Fruit fly (Drosophila melanogaster): ENCODE measurements around the gene isoQC.

isoQC gene

DNA sequence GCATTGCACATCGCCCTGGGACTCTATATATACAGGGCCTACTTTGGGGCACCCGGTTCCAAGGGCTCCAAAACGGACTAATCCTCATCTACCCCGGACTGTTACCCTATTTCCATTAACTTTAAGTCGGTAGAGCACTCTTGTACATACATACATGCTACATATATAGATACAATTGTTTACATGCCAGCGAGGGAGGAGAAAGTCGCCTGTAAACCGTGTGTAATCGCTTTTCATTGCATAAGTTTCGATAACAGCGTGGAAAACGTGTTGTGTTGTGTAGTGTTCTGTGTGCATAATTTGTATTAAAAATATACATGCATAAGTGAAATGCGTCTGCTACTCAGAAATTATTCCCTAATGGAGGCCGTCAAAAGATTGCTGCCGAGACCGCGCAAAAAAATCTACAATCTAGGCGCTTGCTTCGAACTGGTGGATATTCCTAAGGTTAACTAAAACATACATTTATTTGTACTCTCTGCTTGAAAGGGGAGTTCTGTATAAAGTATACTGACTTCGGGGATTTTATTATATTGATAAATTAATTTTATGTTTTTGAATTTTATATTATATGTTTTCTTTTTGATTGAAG, at the start of gene isoQC:
TSS of gene isoQC (plus strand) at position 270 of the 592 bp plus-strand sequence.
- no peak for TF ChIP-seq topi (GFP tag; optimal IDR thresholded peaks at IDR 0.05)
- no peak for TF ChIP-seq salr (GFP tag; optimal IDR thresholded peaks at IDR 0.05)
- TF ChIP-seq vri (GFP tag; optimal IDR thresholded peaks at IDR 0.05), result peak; percentile 52

DNA sequence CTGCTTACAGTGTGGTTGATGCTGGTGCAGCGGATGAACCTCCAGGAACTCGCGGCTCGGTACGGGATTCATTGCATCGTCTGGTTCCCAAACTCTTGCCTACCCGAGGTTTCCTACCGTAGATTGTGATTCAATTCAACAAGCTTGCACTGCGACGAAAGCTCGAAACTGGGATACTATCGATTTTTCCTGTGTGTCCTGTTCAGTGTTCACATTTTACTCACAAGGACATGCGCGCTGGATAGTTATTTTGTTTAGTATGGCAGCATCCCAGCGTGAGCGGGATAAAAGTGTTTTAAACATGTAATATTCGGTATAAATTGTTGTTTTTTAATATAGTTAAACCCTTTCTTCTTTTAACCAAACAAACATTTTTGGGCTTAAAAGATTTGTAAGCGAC, 48.4 kb upstream of the isoQC start, which contains the start of gene CG5282:
TSS of gene CG5282 (minus strand) at position 184 of the 400 bp plus-strand sequence.
- TF ChIP-seq CG11902 (GFP tag; optimal IDR thresholded peaks at IDR 0.05) (no peak), CG6808 (GFP tag; optimal IDR thresholded peaks at IDR 0.05) (no peak), CG1621 (tag; optimal IDR thresholded peaks at IDR 0.05) (no peak), Sox102F (GFP tag; optimal IDR thresholded peaks at IDR 0.05) (no peak), CG31627 (GFP tag; optimal IDR thresholded peaks at IDR 0.05) (no peak), CG10631 (GFP tag; optimal IDR thresholded peaks at IDR 0.05) (no peak), dac (GFP tag; optimal IDR thresholded peaks at IDR 0.05) (no peak), Gug (GFP tag; IDR thresholded peaks at IDR 0.05) (no peak), Ets96B (tag; optimal IDR thresholded peaks at IDR 0.05) (no peak), Sox15 (GFP tag; optimal IDR thresholded peaks at IDR 0.05) (no peak), CG10669 (GFP tag; optimal IDR thresholded peaks at IDR 0.05) (no peak), Met (GFP tag; optimal IDR thresholded peaks at IDR 0.05) (no peak), CG6163 (GFP tag; IDR thresholded peaks at IDR 0.05) (no peak)

DNA sequence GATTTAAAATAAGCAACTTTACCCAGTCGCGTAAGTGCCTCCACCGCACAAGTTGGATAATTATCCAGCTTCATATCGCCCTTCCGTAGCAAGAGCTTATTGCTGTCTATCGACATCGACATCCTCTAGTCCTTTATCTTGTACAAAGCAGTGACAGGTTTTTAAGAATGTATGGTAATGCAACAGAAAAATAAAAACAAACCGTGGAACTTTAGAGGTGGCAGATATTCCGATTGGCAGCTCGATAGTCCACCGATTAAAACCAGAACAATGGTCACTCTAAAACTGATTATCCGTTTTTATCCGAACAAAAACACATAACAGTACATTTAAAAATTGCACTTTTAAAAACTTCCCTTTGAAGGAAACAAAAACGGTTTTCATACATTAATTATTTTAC, 46.8 kb upstream of the isoQC start, which contains the start of gene CG5274:
TSS of gene CG5274 (minus strand) at position 218 of the 400 bp plus-strand sequence.
- TF ChIP-seq Lpt (GFP tag; optimal IDR thresholded peaks at IDR 0.05), result no peak
- TF ChIP-seq Hr4 (GFP tag; optimal IDR thresholded peaks at IDR 0.05), result no peak
- TF ChIP-seq CG6276 (GFP tag; optimal IDR thresholded peaks at IDR 0.05), result no peak
- TF ChIP-seq CG9139 (GFP tag; optimal IDR thresholded peaks at IDR 0.05), result no peak
- no peak for TF ChIP-seq CG6163 (GFP tag; IDR thresholded peaks at IDR 0.05)
- TF ChIP-seq CG7368 (GFP tag; optimal IDR thresholded peaks at IDR 0.05), result no peak
- no peak for TF ChIP-seq CG4318 (GFP tag; optimal IDR thresholded peaks at IDR 0.05)
- TF ChIP-seq dsx (GFP tag; optimal IDR thresholded peaks at IDR 0.05; ENCODE audit: poor library complexity, severe bottlenecking), result no peak
- TF ChIP-seq CG11294 (GFP tag; IDR thresholded peaks at IDR 0.05), result no peak
- TF ChIP-seq CG6792 (GFP tag; optimal IDR thresholded peaks at IDR 0.05), result no peak
- no peak for TF ChIP-seq CG15336 (GFP tag; IDR thresholded peaks at IDR 0.05)

dm6 chr3L:20430182-20430581, 44.1 kb upstream of the isoQC start, which contains the start of gene CG5262:
Gene CG5262, minus strand, starts transcription at chr3L:20430475.
- TF ChIP-seq Sox14 (GFP tag; optimal IDR thresholded peaks at IDR 0.05) (peak; percentile 87), CG3032 (tag; optimal IDR thresholded peaks at IDR 0.05) (peak; percentile 13), CG15336 (GFP tag; IDR thresholded peaks at IDR 0.05) (0 out of 2 replicates have a peak, but pooled peaks have one; percentile 25), CG6792 (GFP tag; optimal IDR thresholded peaks at IDR 0.05) (no peak)

DNA sequence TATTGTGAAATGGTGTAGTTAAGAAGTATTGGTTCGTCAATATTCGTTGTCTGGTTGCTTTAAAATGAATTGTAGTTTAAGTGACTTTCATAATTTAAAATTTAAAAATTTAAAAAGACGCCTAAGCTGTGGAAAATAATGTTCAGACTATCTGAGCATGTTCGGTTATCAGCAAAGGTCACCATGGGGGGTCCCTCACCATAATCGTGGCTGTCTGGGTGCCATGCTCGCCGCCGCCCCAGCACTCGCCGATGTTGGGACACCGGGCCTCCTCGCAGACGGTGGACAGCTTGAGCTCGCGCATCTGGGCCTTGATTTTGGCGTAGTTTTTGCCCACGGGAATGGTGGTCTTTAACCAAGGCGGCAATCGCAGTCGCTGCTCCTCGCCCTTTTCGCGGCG, 42.6 kb upstream of the isoQC start:
- no peak for TF ChIP-seq Hr4 (GFP tag; optimal IDR thresholded peaks at IDR 0.05)
- TF ChIP-seq CG9139 (GFP tag; optimal IDR thresholded peaks at IDR 0.05), result no peak
- TF ChIP-seq Ets96B (tag; optimal IDR thresholded peaks at IDR 0.05), result no peak
- no peak for TF ChIP-seq lz (GFP tag; optimal IDR thresholded peaks at IDR 0.05)
- no peak for TF ChIP-seq ss (GFP tag; optimal IDR thresholded peaks at IDR 0.05)

- TF ChIP-seq vri (GFP tag; optimal IDR thresholded peaks at IDR 0.05), result no peak
- TF ChIP-seq CG4318 (GFP tag; optimal IDR thresholded peaks at IDR 0.05), result no peak
- TF ChIP-seq Met (GFP tag; optimal IDR thresholded peaks at IDR 0.05), result no peak
- peak; percentile 82 for TF ChIP-seq Sox14 (GFP tag; optimal IDR thresholded peaks at IDR 0.05)
- peak; percentile 38 for TF ChIP-seq esn (GFP tag; optimal IDR thresholded peaks at IDR 0.05)
- TF ChIP-seq spab (GFP tag; optimal IDR thresholded peaks at IDR 0.05), result no peak
- no peak for TF ChIP-seq CG15336 (GFP tag; IDR thresholded peaks at IDR 0.05)
- no peak for TF ChIP-seq CG8119 (GFP tag; IDR thresholded peaks at IDR 0.05)
- TF ChIP-seq lz (GFP tag; optimal IDR thresholded peaks at IDR 0.05), result peak; percentile 15
These were observed 42.0 kb upstream of the isoQC start, which contains the start of the genes Las and Psn for dm6 chr3L:20432297-20432696. Gene Las, minus strand, starts transcription at chr3L:20432361. Gene Psn, plus strand, starts transcription at chr3L:20432468.
